Fruit fly (Drosophila melanogaster) whole organism, embryonic: ENCODE results near the gene Cenp-C.
A peak's percentile ranks its signal among the peaks of the same experiment; 100 is the strongest.

Experiments used
- CG12942 ChIP-seq: fragments of 200-800 bp; sonication (Bioruptor generic); optimal IDR thresholded peaks from 3 replicates; lab custom pipeline; 2016; ENCODE audit warnings: missing biosample characterization, missing genetic modification characterization
- CG13424 ChIP-seq: fragments of 200-800 bp; sonication (Bioruptor generic); optimal IDR thresholded peaks from 2 replicates; lab custom pipeline; 2019; ENCODE audit warnings: missing biosample characterization, mild to moderate bottlenecking, missing genetic modification characterization, moderate library complexity
- CG13775 ChIP-seq: fragments of 200-800 bp; sonication (Bioruptor generic); optimal IDR thresholded peaks from 3 replicates; lab custom pipeline; 2017; ENCODE audit warnings: missing biosample characterization, mild to moderate bottlenecking, missing genetic modification characterization
- CG15696 ChIP-seq: fragments of 200-800 bp; sonication (Bioruptor generic); optimal IDR thresholded peaks from 2 replicates; lab custom pipeline; 2019; ENCODE audit warnings: missing biosample characterization, mild to moderate bottlenecking, missing genetic modification characterization, moderate library complexity
- CG17829 ChIP-seq: fragments of 200-800 bp; optimal IDR thresholded peaks from 2 replicates; lab custom pipeline; 2019; ENCODE audit warnings: missing biosample characterization, mild to moderate bottlenecking, missing genetic modification characterization, moderate library complexity
- CG18476 ChIP-seq: fragments of 200-800 bp; sonication (Bioruptor generic); optimal IDR thresholded peaks from 2 replicates; lab custom pipeline; 2016; ENCODE audit warnings: missing biosample characterization, mild to moderate bottlenecking, missing genetic modification characterization
- CG30403 ChIP-seq: fragments of 200-800 bp; sonication (Bioruptor generic); optimal IDR thresholded peaks from 3 replicates; lab custom pipeline; 2016; ENCODE audit warnings: missing biosample characterization, missing genetic modification characterization
- CG3163 ChIP-seq: fragments of 200-800 bp; sonication (Bioruptor generic); optimal IDR thresholded peaks from 3 replicates; lab custom pipeline; 2016; ENCODE audit warnings: missing biosample characterization, missing genetic modification characterization
- CG33213 ChIP-seq: fragments of 200-800 bp; sonication (Bioruptor generic); optimal IDR thresholded peaks from 3 replicates; lab custom pipeline; 2016; ENCODE audit warnings: missing biosample characterization, missing genetic modification characterization
- CG4424 ChIP-seq: fragments of 200-800 bp; sonication (Bioruptor generic); optimal IDR thresholded peaks from 3 replicates; lab custom pipeline; 2016; ENCODE audit warnings: missing biosample characterization, missing genetic modification characterization
- CG4707 ChIP-seq: fragments of 200-800 bp; sonication (Bioruptor generic); optimal IDR thresholded peaks from 2 replicates; lab custom pipeline; 2018; ENCODE audit warnings: missing biosample characterization, mild to moderate bottlenecking, missing genetic modification characterization, moderate library complexity
- CG6272 ChIP-seq: fragments of 200-800 bp; sonication (Bioruptor generic); IDR thresholded peaks from 2 replicates; pipeline ENCODE4 v1.3.6; 2022; ENCODE audit warnings: missing biosample characterization, missing genetic modification characterization
- CG7786 ChIP-seq: fragments of 200-800 bp; sonication (Bioruptor generic); optimal IDR thresholded peaks from 2 replicates; lab custom pipeline; 2016; ENCODE audit warnings: missing biosample characterization, missing genetic modification characterization
- CG8944 ChIP-seq: fragments of 200-800 bp; sonication (Bioruptor generic); optimal IDR thresholded peaks from 3 replicates; lab custom pipeline; 2016; ENCODE audit warnings: missing biosample characterization, missing genetic modification characterization
- CG9932 ChIP-seq: fragments of 200-800 bp; sonication (Bioruptor generic); IDR thresholded peaks from 2 replicates; pipeline ENCODE4 v1.3.6; 2022; ENCODE audit warnings: missing biosample characterization, missing genetic modification characterization
- CHES-1-like ChIP-seq: fragments of 200-800 bp; sonication (Bioruptor generic); optimal IDR thresholded peaks from 2 replicates; lab custom pipeline; 2016; ENCODE audit warnings: missing biosample characterization, missing genetic modification characterization
- Chrac-16 ChIP-seq: fragments of 200-800 bp; sonication (Bioruptor generic); optimal IDR thresholded peaks from 3 replicates; lab custom pipeline; 2016; ENCODE audit warnings: missing biosample characterization, missing genetic modification characterization
- CoRest ChIP-seq: fragments of 200-800 bp; sonication (Bioruptor generic); optimal IDR thresholded peaks from 3 replicates; lab custom pipeline; 2018; ENCODE audit warnings: missing biosample characterization, mild to moderate bottlenecking, missing genetic modification characterization, moderate library complexity
- Dll ChIP-seq: fragments of 200-800 bp; sonication (Bioruptor generic); IDR thresholded peaks from 4 replicates; pipeline ENCODE4 v1.3.6; 2022; ENCODE audit warnings: missing biosample characterization, missing genetic modification characterization; ENCODE audit not compliant: partially characterized antibody
- E2f2 ChIP-seq: fragments of 200-800 bp; sonication (Bioruptor generic); IDR thresholded peaks from 2 replicates; pipeline ENCODE4 v1.3.6; 2022; ENCODE audit warnings: missing biosample characterization, missing genetic modification characterization
- Elba2 ChIP-seq: fragments of 200-800 bp; sonication (Bioruptor generic); optimal IDR thresholded peaks from 3 replicates; lab custom pipeline; 2016; ENCODE audit warnings: missing biosample characterization, missing genetic modification characterization
- Ets65A ChIP-seq: fragments of 200-800 bp; sonication (Bioruptor generic); peaks from one replicate; lab custom pipeline; 2016; ENCODE audit warnings: missing biosample characterization, missing genetic modification characterization
- Hand ChIP-seq: fragments of 200-800 bp; sonication (Bioruptor generic); optimal IDR thresholded peaks from 2 replicates; lab custom pipeline; 2017; ENCODE audit warnings: mild to moderate bottlenecking, missing biosample characterization, missing genetic modification reagents, missing genetic modification characterization
- Lhr ChIP-seq: fragments of 200-800 bp; sonication (Bioruptor generic); optimal IDR thresholded peaks from 3 replicates; lab custom pipeline; 2017; ENCODE audit warnings: mild to moderate bottlenecking, missing biosample characterization, missing genetic modification reagents, missing genetic modification characterization
- Max ChIP-seq: fragments of 200-800 bp; sonication (Bioruptor generic); optimal IDR thresholded peaks from 2 replicates; lab custom pipeline; 2016; ENCODE audit warnings: missing biosample characterization, mild to moderate bottlenecking, missing genetic modification characterization
- NFAT ChIP-seq: fragments of 200-800 bp; sonication (Bioruptor generic); IDR thresholded peaks from 2 replicates; pipeline ENCODE4 v1.3.6; 2022; ENCODE audit warnings: missing biosample characterization, missing genetic modification characterization
- Pdp1 ChIP-seq, 2 experiments: fragments of 200-800 bp; sonication (Bioruptor generic); optimal IDR thresholded peaks; 3 replicates each; lab custom pipeline; 2016; ENCODE audit warnings: missing biosample characterization in 2 of 2, missing genetic modification characterization in 2 of 2, mild to moderate bottlenecking in 1 of 2, moderate library complexity in 1 of 2
- Scr ChIP-seq: fragments of 200-800 bp; sonication (Bioruptor generic); IDR thresholded peaks from 2 replicates; pipeline ENCODE4 v1.3.6; 2022; ENCODE audit warnings: missing biosample characterization, missing genetic modification characterization; ENCODE audit not compliant: partially characterized antibody
- Sox100B ChIP-seq: fragments of 200-800 bp; sonication (Bioruptor generic); optimal IDR thresholded peaks from 3 replicates; lab custom pipeline; 2018; ENCODE audit warnings: missing biosample characterization, mild to moderate bottlenecking, missing genetic modification characterization
- Sry-δ ChIP-seq: fragments of 200-800 bp; sonication (Bioruptor generic); optimal IDR thresholded peaks from 2 replicates; lab custom pipeline; 2016; ENCODE audit warnings: missing biosample characterization, missing genetic modification characterization
- Usf ChIP-seq: fragments of 200-800 bp; sonication (Bioruptor generic); optimal IDR thresholded peaks from 2 replicates; lab custom pipeline; 2017; ENCODE audit warnings: missing genotype, missing biosample characterization, missing genetic modification characterization
- bab2 ChIP-seq: fragments of 200-800 bp; sonication (Bioruptor generic); optimal IDR thresholded peaks from 2 replicates; lab custom pipeline; 2016; ENCODE audit warnings: missing biosample characterization, missing genetic modification characterization
- br ChIP-seq: fragments of >200 bp; optimal IDR thresholded peaks from 2 replicates; lab custom pipeline; 2017
- bsh ChIP-seq, 2 experiments: fragments of 200-800 bp; sonication (Bioruptor generic); optimal IDR thresholded peaks; 2 replicates each; lab custom pipeline; 2017 to 2018; ENCODE audit warnings: mild to moderate bottlenecking in 2 of 2, missing biosample characterization in 2 of 2, missing genetic modification characterization in 2 of 2, moderate library complexity in 1 of 2
- crc ChIP-seq: fragments of 200-800 bp; sonication (Bioruptor generic); optimal IDR thresholded peaks from 2 replicates; lab custom pipeline; 2016; ENCODE audit warnings: missing biosample characterization, missing genetic modification characterization
- ewg ChIP-seq: fragments of 200-800 bp; sonication (Bioruptor generic); optimal IDR thresholded peaks from 3 replicates; lab custom pipeline; 2017; ENCODE audit warnings: mild to moderate bottlenecking, missing biosample characterization, missing genetic modification reagents, missing genetic modification characterization
- h ChIP-seq: fragments of >200 bp; optimal IDR thresholded peaks from 2 replicates; lab custom pipeline; 2017
- hkb ChIP-seq, 2 experiments: fragments of 200-800 bp in 1 of 2; fragments of >200 bp in 1 of 2; sonication (Bioruptor generic) in 1 of 2; IDR thresholded peaks in 1 of 2; optimal IDR thresholded peaks in 1 of 2; 2 replicates each; pipeline versions ENCODE4 v1.3.6 to Lab custom; 2017 to 2022; ENCODE audit warnings: missing biosample characterization in 1 of 2, missing genetic modification characterization in 1 of 2
- lilli ChIP-seq: fragments of 200-800 bp; sonication (Bioruptor generic); optimal IDR thresholded peaks from 3 replicates; lab custom pipeline; 2016; ENCODE audit warnings: missing biosample characterization, missing genetic modification characterization
- org-1 ChIP-seq: fragments of 200-800 bp; sonication (Bioruptor generic); optimal IDR thresholded peaks from 2 replicates; lab custom pipeline; 2017; ENCODE audit warnings: missing biosample characterization, missing genetic modification characterization
- pho ChIP-seq: fragments of 200-800 bp; sonication (Bioruptor generic); optimal IDR thresholded peaks from 2 replicates; lab custom pipeline; 2016; ENCODE audit warnings: missing biosample characterization, missing genetic modification characterization
- prd ChIP-seq, 3 experiments: fragments of >200 bp in 2 of 3; fragments of 200-800 bp in 1 of 3; sonication (Bioruptor generic) in 1 of 3; optimal IDR thresholded peaks in 2 of 3; IDR thresholded peaks in 1 of 3; 2 replicates in 2 of 3; 3 replicates in 1 of 3; pipeline versions ENCODE4 v1.3.6 to Lab custom; 2017 to 2022; ENCODE audit warnings: missing biosample characterization in 1 of 3, missing genetic modification characterization in 1 of 3
- pum ChIP-seq: fragments of 200-800 bp; sonication (Bioruptor generic); optimal IDR thresholded peaks from 2 replicates; lab custom pipeline; 2016; ENCODE audit warnings: missing biosample characterization, missing genetic modification characterization
- row ChIP-seq: fragments of 200-800 bp; sonication (Bioruptor generic); IDR thresholded peaks from 3 replicates; pipeline ENCODE4 v1.3.6; 2022; ENCODE audit warnings: missing biosample characterization, missing genetic modification characterization
- sc ChIP-seq, 3 experiments: fragments of >200 bp in 2 of 3; fragments of 200-800 bp in 1 of 3; sonication (Bioruptor generic) in 1 of 3; optimal IDR thresholded peaks; 2 replicates in 2 of 3; 3 replicates in 1 of 3; lab custom pipeline; 2017; ENCODE audit warnings: mild to moderate bottlenecking in 1 of 3, missing biosample characterization in 1 of 3, missing genetic modification characterization in 1 of 3, missing genetic modification reagents in 1 of 3
- sens ChIP-seq: fragments of 200-800 bp; sonication (Bioruptor generic); peaks from one replicate; lab custom pipeline; 2016; ENCODE audit warnings: missing biosample characterization, missing genetic modification characterization
- slp2 ChIP-seq: fragments of 200-800 bp; sonication (Bioruptor generic); optimal IDR thresholded peaks from 2 replicates; lab custom pipeline; 2016; ENCODE audit warnings: missing biosample characterization, missing genetic modification characterization
- vvl ChIP-seq: fragments of 200-800 bp; sonication (Bioruptor generic); IDR thresholded peaks from 2 replicates; pipeline ENCODE4 v1.3.6; 2022; ENCODE audit warnings: missing biosample characterization, missing genetic modification characterization
- wor ChIP-seq: fragments of 200-800 bp; sonication (Bioruptor generic); IDR thresholded peaks from 2 replicates; pipeline ENCODE4 v1.3.6; 2022; ENCODE audit warnings: missing biosample characterization, missing genetic modification characterization
- zen ChIP-seq: fragments of 200-800 bp; sonication (Bioruptor generic); optimal IDR thresholded peaks from 3 replicates; lab custom pipeline; 2018; ENCODE audit warnings: missing biosample characterization, mild to moderate bottlenecking, missing genetic modification characterization, moderate library complexity

Cenp-C gene

DNA sequence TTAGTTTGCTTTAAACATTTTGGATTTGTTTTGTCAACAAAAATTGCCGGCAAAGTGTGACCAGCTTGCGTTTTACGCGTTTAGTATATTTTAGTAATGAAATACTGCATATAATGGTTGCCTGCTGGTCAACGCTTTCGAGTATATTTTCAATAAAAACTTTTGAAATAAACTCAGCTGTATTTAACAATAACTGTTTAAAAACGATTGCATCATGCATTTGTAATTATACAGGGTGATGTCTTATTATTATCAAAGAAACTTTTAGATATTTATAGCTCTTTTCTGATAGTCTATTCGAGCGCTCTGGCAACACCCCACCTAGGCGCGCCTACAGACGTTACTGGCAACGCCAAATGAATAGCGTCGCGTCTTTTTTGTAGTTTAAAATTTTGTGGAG is at the start of gene Cenp-C (continued):
- TF ChIP-seq CG30403 (GFP tag; lab: Kevin White, UChicago) (peak; percentile 52), CG33213 (peak; percentile 2), NFAT (GFP tag; lab: Robert Waterston, UW) (0 out of 2 replicates have a peak, but pooled peaks have one; percentile 17), crc (GFP tag; lab: Kevin White, UChicago) (peak; percentile 23), wor (GFP tag; lab: Robert Waterston, UW) (no peak), CG18476 (GFP tag; lab: Kevin White, UChicago) (peak; percentile 41), Sox100B (GFP tag; lab: Kevin White, UChicago) (no peak), Max (GFP tag; lab: Kevin White, UChicago) (peak; percentile 36), sens (GFP tag; lab: Kevin White, UChicago) (peak; percentile 84), CoRest (peak; percentile 56), sc (optimal IDR thresholded peaks at IDR 0.05; lab: Kevin White, UChicago) (no peak), sc (GFP tag; optimal IDR thresholded peaks at IDR 0.05; lab: Kevin White, UChicago) (no peak), Usf (GFP tag; lab: Kevin White, UChicago) (no peak), br (lab: Kevin White, UChicago) (no peak), CG12942 (GFP tag; lab: Kevin White, UChicago) (peak; percentile 25), ewg (GFP tag; lab: Kevin White, UChicago) (no peak), CG8944 (no peak), vvl (GFP tag; lab: Robert Waterston, UW) (0 out of 2 replicates have a peak, but pooled peaks have one; percentile 29), Hand (GFP tag; lab: Kevin White, UChicago) (no peak), zen (tag; lab: Kevin White, UChicago) (peak; percentile 17), Pdp1 (GFP tag; optimal IDR thresholded peaks at IDR 0.05; lab: Kevin White, UChicago) (peak in 1 of 2 experiments; percentile 30), CG4424 (peak; percentile 35), prd (optimal IDR thresholded peaks at IDR 0.05; lab: Kevin White, UChicago) (no peak), prd (GFP tag; IDR thresholded peaks at IDR 0.05; lab: Robert Waterston, UW) (peak; percentile 47; the same call in 2 of the 3 replicates), E2f2 (GFP tag; lab: Robert Waterston, UW) (peak; percentile 83), CG9932 (GFP tag; lab: Robert Waterston, UW) (peak; percentile 51), pho (GFP tag; lab: Kevin White, UChicago) (peak; percentile 35), hkb (optimal IDR thresholded peaks at IDR 0.05; lab: Kevin White, UChicago) (peak; percentile 69), hkb (GFP tag; IDR thresholded peaks at IDR 0.05; lab: Robert Waterston, UW) (no peak), CG6272 (GFP tag; lab: Robert Waterston, UW) (no peak), bsh (GFP tag; optimal IDR thresholded peaks at IDR 0.05; lab: Kevin White, UChicago) (no peak), bab2 (peak; percentile 33), CHES-1-like (GFP tag; lab: Kevin White, UChicago) (peak; percentile 41), CG17829 (tag; lab: Kevin White, UChicago) (peak; percentile 51), org-1 (no peak), Chrac-16 (peak; percentile 14), Sry-δ (GFP tag; lab: Kevin White, UChicago) (peak; percentile 52), Scr (GFP tag; lab: Robert Waterston, UW) (peak; percentile 49; the same call in 1 of the 2 replicates), CG4707 (GFP tag; lab: Kevin White, UChicago) (no peak), Lhr (GFP tag; lab: Kevin White, UChicago) (peak; percentile 40), CG3163 (GFP tag; lab: Kevin White, UChicago) (no peak), pum (GFP tag; lab: Kevin White, UChicago) (peak; percentile 45), h (lab: Kevin White, UChicago) (no peak), Dll (peak; percentile 47; the same call in 1 of the 4 replicates), CG7786 (GFP tag; lab: Kevin White, UChicago) (peak; percentile 20), row (GFP tag; lab: Robert Waterston, UW) (peak; percentile 71; the same call in 2 of the 3 replicates), CG15696 (peak; percentile 28), lilli (GFP tag; lab: Kevin White, UChicago) (peak; percentile 64), Ets65A (GFP tag; lab: Kevin White, UChicago) (peak; percentile 87), CG13424 (tag; lab: Kevin White, UChicago) (peak; percentile 32), slp2 (peak; percentile 7), Elba2 (GFP tag; lab: Kevin White, UChicago) (peak; percentile 72), CG13775 (GFP tag; lab: Kevin White, UChicago) (peak; percentile 37)
